Worm (Caenorhabditis elegans): ENCODE measurements around the gene arx-4.

arx-4 gene

ce11 chrIII:833711-834442, 28.2 kb upstream of the arx-4 start:
- TF ChIP-seq Y22D7AL.16 (tag; optimal IDR thresholded peaks at IDR 0.05), result no peak
- peak; percentile 95 for TF ChIP-seq tbx-2 (tag; optimal IDR thresholded peaks at IDR 0.05)
- TF ChIP-seq unc-42 (tag; optimal IDR thresholded peaks at IDR 0.05), result peak; percentile 29
- peak; percentile 28 for TF ChIP-seq F13H6.1 (tag; optimal IDR thresholded peaks at IDR 0.05)
- no peak for TF ChIP-seq pros-1 (tag; optimal IDR thresholded peaks at IDR 0.05)
- peak; percentile 18 for TF ChIP-seq pha-2 (tag; optimal IDR thresholded peaks at IDR 0.05)
- peak; percentile 96 for TF ChIP-seq hlh-30 (tag; optimal IDR thresholded peaks at IDR 0.05; ENCODE audit: insufficient read depth)
- TF ChIP-seq hlh-6 (tag; optimal IDR thresholded peaks at IDR 0.05), result no peak
- peak; percentile 90 for TF ChIP-seq pax-1 (tag; optimal IDR thresholded peaks at IDR 0.05)
- peak; percentile 82 for TF ChIP-seq ceh-18 (tag; optimal IDR thresholded peaks at IDR 0.05)
- peak; percentile 87 for TF ChIP-seq ceh-31 (tag; optimal IDR thresholded peaks at IDR 0.05)
- no peak for TF ChIP-seq ttx-3 (tag; optimal IDR thresholded peaks at IDR 0.05)
- TF ChIP-seq dve-1 (tag; optimal IDR thresholded peaks at IDR 0.05), result peak; percentile 85
- TF ChIP-seq elt-4 (tag; optimal IDR thresholded peaks at IDR 0.05), result no peak
- no peak for TF ChIP-seq nhr-11 (tag; optimal IDR thresholded peaks at IDR 0.05)
- no peak for TF ChIP-seq ahr-1 (tag; optimal IDR thresholded peaks at IDR 0.05)
- no peak for TF ChIP-seq unc-3 (GFP tag; conservative IDR thresholded peaks at IDR 0.05)
- TF ChIP-seq unc-3 (tag; optimal IDR thresholded peaks at IDR 0.05), result peak; percentile 17
- TF ChIP-seq rnt-1 (tag; optimal IDR thresholded peaks at IDR 0.05), result peak; percentile 85
- TF ChIP-seq ref-2 (tag; optimal IDR thresholded peaks at IDR 0.05), result peak; percentile 76
- TF ChIP-seq pqm-1 (tag; optimal IDR thresholded peaks at IDR 0.05), result peak; percentile 42
- peak; percentile 2 for TF ChIP-seq fkh-6 (tag; optimal IDR thresholded peaks at IDR 0.05)
- TF ChIP-seq ceh-14 (tag; optimal IDR thresholded peaks at IDR 0.05), result no peak
- TF ChIP-seq C08G9.2 (tag; optimal IDR thresholded peaks at IDR 0.05), result no peak
- TF ChIP-seq ceh-34 (tag; optimal IDR thresholded peaks at IDR 0.05), result peak; percentile 41
- TF ChIP-seq ztf-16 (tag; optimal IDR thresholded peaks at IDR 0.05), result peak; percentile 9
- no peak for TF ChIP-seq pha-4 (tag; optimal IDR thresholded peaks at IDR 0.05)
- peak; percentile 26 for TF ChIP-seq eyg-1 (tag; optimal IDR thresholded peaks at IDR 0.05)
- TF ChIP-seq sdc-2 (tag; optimal IDR thresholded peaks at IDR 0.05), result peak; percentile 17
- TF ChIP-seq ets-4 (tag; optimal IDR thresholded peaks at IDR 0.05), result peak; percentile 51
- peak; percentile 91 for TF ChIP-seq unc-55 (GFP tag; optimal IDR thresholded peaks at IDR 0.05)
- TF ChIP-seq fkh-10 (GFP tag; optimal IDR thresholded peaks at IDR 0.05), result peak; percentile 15
- no peak for TF ChIP-seq dmd-4 (tag; optimal IDR thresholded peaks at IDR 0.05; ENCODE audit: borderline replicate concordance)
- peak; percentile 35 for TF ChIP-seq madf-2 (tag; optimal IDR thresholded peaks at IDR 0.05)
- TF ChIP-seq ceh-45 (GFP tag; IDR thresholded peaks at IDR 0.05), result no peak
- TF ChIP-seq hlh-8 (tag; optimal IDR thresholded peaks at IDR 0.05), result peak; percentile 14
- peak; percentile 48 for TF ChIP-seq ceh-2 (tag; optimal IDR thresholded peaks at IDR 0.05)
- TF ChIP-seq npax-4 (tag; optimal IDR thresholded peaks at IDR 0.05), result no peak
- peak; percentile 56 for TF ChIP-seq ama-1 (optimal IDR thresholded peaks at IDR 0.05)
- TF ChIP-seq pat-9 (tag; optimal IDR thresholded peaks at IDR 0.05), result no peak
- TF ChIP-seq unc-86 (tag; optimal IDR thresholded peaks at IDR 0.05), result no peak
- peak; percentile 92 for TF ChIP-seq nfya-1 (tag; optimal IDR thresholded peaks at IDR 0.05)
- no peak for TF ChIP-seq sox-2 (GFP tag; IDR thresholded peaks at IDR 0.05)
- TF ChIP-seq zip-5 (tag; optimal IDR thresholded peaks at IDR 0.05), result peak; percentile 4
- no peak for TF ChIP-seq ceh-6 (GFP tag; optimal IDR thresholded peaks at IDR 0.05)
- peak; percentile 65 for TF ChIP-seq K09A11.1 (tag; optimal IDR thresholded peaks at IDR 0.05; ENCODE audit: insufficient read depth)
- TF ChIP-seq elt-2 (tag; optimal IDR thresholded peaks at IDR 0.05), result peak; percentile 78

Measured in whole organism, late embryonic.